Fruit fly (Drosophila melanogaster): ENCODE measurements around the gene CG1271.
A peak's percentile ranks its signal among the peaks of the same experiment; 100 is the strongest.

The CG1271 gene

dm6 chr3L:3071675-3072583, 19.6 kb downstream of the CG1271 start (continued):
- TF ChIP-seq Xbp1 (GFP tag; optimal IDR thresholded peaks at IDR 0.05) (no peak), zfh1 (GFP tag; IDR thresholded peaks at IDR 0.05) (0 out of 3 replicates have a peak, but pooled peaks have one; percentile 15), gce (GFP tag; IDR thresholded peaks at IDR 0.05) (no peak), CG14667 (GFP tag; IDR thresholded peaks at IDR 0.05) (no peak), Opbp (GFP tag; IDR thresholded peaks at IDR 0.05; ENCODE audit: partially characterized antibody) (no peak), Sox102F (GFP tag; optimal IDR thresholded peaks at IDR 0.05) (no peak), CG7556 (GFP tag; optimal IDR thresholded peaks at IDR 0.05) (peak; percentile 50), Bdp1 (GFP tag; optimal IDR thresholded peaks at IDR 0.05) (no peak), CG10565 (GFP tag; optimal IDR thresholded peaks at IDR 0.05) (no peak), CG18619 (GFP tag; optimal IDR thresholded peaks at IDR 0.05) (peak; percentile 18), ase (GFP tag; IDR thresholded peaks at IDR 0.05) (no peak), esg (GFP tag; conservative IDR thresholded peaks at IDR 0.05) (no peak), CG15601 (tag; optimal IDR thresholded peaks at IDR 0.05) (no peak), NK7.1 (GFP tag; optimal IDR thresholded peaks at IDR 0.05) (no peak), btn (GFP tag; optimal IDR thresholded peaks at IDR 0.05) (no peak), CG7786 (GFP tag; optimal IDR thresholded peaks at IDR 0.05) (no peak), CG2678 (tag; optimal IDR thresholded peaks at IDR 0.05) (peak; percentile 29), CG2889 (GFP tag; IDR thresholded peaks at IDR 0.05) (no peak), gfzf (GFP tag; optimal IDR thresholded peaks at IDR 0.05) (no peak), CG2120 (GFP tag; optimal IDR thresholded peaks at IDR 0.05) (peak; percentile 22), Kr (GFP tag; optimal IDR thresholded peaks at IDR 0.05) (peak; percentile 90), chinmo (GFP tag; IDR thresholded peaks at IDR 0.05; ENCODE audit: partially characterized antibody) (0 out of 4 replicates have a peak, but pooled peaks have one; percentile 46), CG11723 (GFP tag; optimal IDR thresholded peaks at IDR 0.05) (peak; percentile 20), bcd (GFP tag; optimal IDR thresholded peaks at IDR 0.05) (no peak), hkb (optimal IDR thresholded peaks at IDR 0.05) (no peak), hkb (GFP tag; IDR thresholded peaks at IDR 0.05) (0 out of 2 replicates have a peak, but pooled peaks have one; percentile 8), BtbVII (GFP tag; optimal IDR thresholded peaks at IDR 0.05) (no peak), CHES-1-like (GFP tag; optimal IDR thresholded peaks at IDR 0.05) (no peak), D19B (GFP tag; optimal IDR thresholded peaks at IDR 0.05) (no peak), sim (GFP tag; IDR thresholded peaks at IDR 0.05) (0 out of 2 replicates have a peak, but pooled peaks have one; percentile 17), ken (GFP tag; IDR thresholded peaks at IDR 0.05) (no peak), scrt (GFP tag; optimal IDR thresholded peaks at IDR 0.05) (peak; percentile 43), maf-S (GFP tag; optimal IDR thresholded peaks at IDR 0.05) (no peak), Bgb (GFP tag; IDR thresholded peaks at IDR 0.05; ENCODE audit: partially characterized antibody) (peak; percentile 37; the same call in 1 of the 2 replicates), unc-4 (GFP tag; IDR thresholded peaks at IDR 0.05; ENCODE audit: partially characterized antibody) (no peak), CG12391 (tag; optimal IDR thresholded peaks at IDR 0.05) (peak; percentile 25), cato (GFP tag; optimal IDR thresholded peaks at IDR 0.05; ENCODE audit: borderline replicate concordance) (no peak), MTF-1 (GFP tag; optimal IDR thresholded peaks at IDR 0.05; ENCODE audit: borderline replicate concordance) (no peak), CG17359 (tag; optimal IDR thresholded peaks at IDR 0.05) (no peak), Rx (GFP tag; IDR thresholded peaks at IDR 0.05) (no peak), CG10321 (GFP tag; IDR thresholded peaks at IDR 0.05) (no peak), CG43689 (GFP tag; IDR thresholded peaks at IDR 0.05) (no peak), fu2 (GFP tag; optimal IDR thresholded peaks at IDR 0.05) (no peak), CG33213 (GFP tag; optimal IDR thresholded peaks at IDR 0.05) (no peak), Ravus (GFP tag; IDR thresholded peaks at IDR 0.05) (no peak), CG30020 (tag; optimal IDR thresholded peaks at IDR 0.05) (no peak), CG34224 (GFP tag; IDR thresholded peaks at IDR 0.05; ENCODE audit: partially characterized antibody) (no peak), eyg (GFP tag; optimal IDR thresholded peaks at IDR 0.05) (no peak), Sry-β (GFP tag; optimal IDR thresholded peaks at IDR 0.05) (no peak)
